Fruit fly (Drosophila melanogaster): ENCODE results near the gene Nph.

DNA sequence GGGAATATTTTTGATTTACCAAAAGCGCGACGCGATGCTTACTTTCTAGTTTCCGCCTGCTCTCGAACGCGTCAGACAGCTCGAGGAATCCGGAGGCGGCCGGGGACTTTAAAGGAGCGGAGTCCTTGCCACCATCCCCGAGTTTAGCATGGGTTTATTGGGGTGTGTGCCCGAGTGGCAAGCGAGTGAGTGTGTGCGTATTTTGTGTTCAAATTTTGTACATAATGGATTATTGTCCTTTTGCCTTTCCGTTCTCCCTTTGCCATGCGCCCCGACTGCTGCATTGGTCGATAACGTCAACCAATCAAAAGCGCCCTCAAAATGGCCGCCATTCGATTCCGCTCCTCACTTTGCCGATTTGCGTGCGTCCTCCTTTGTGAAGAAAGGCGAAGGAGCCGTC, 25.4 kb upstream of the Nph start:
- TF ChIP-seq CG8478 (optimal IDR thresholded peaks at IDR 0.05): no peak
- no peak for TF ChIP-seq CTCF (optimal IDR thresholded peaks at IDR 0.05)

All from S2 (cell line).